Worm (Caenorhabditis elegans) whole organism, L1 larva: Measurements from ENCODE around the gene fmo-3.

Source experiments
- C04F5.9 ChIP-seq: sonication (generic microtip); optimal IDR thresholded peaks from 2 replicates; lab custom pipeline; 2016; ENCODE audit warnings: missing genetic modification characterization, missing compliant biosample characterization
- C34B4.2 ChIP-seq: sonication (generic microtip); optimal IDR thresholded peaks from 2 replicates; lab custom pipeline; 2017; ENCODE audit warnings: mild to moderate bottlenecking, missing genetic modification characterization, missing compliant biosample characterization
- F16B12.6 ChIP-seq: fragments of 150-350 bp; optimal IDR thresholded peaks from 2 replicates; lab custom pipeline; 2014; ENCODE audit warnings: missing biosample characterization, missing genetic modification characterization
- aha-1 ChIP-seq: fragments of 150-350 bp; optimal IDR thresholded peaks from 2 replicates; lab custom pipeline; 2014; ENCODE audit warnings: missing biosample characterization, missing genetic modification characterization
- ceh-63 ChIP-seq: fragments of 200-800 bp; sonication (Bioruptor generic); optimal IDR thresholded peaks from 2 replicates; lab custom pipeline; 2018; ENCODE audit warnings: mild to moderate bottlenecking, missing genetic modification characterization, missing compliant biosample characterization
- ceh-8 ChIP-seq: fragments of 200-800 bp; sonication (Bioruptor generic); optimal IDR thresholded peaks from 2 replicates; lab custom pipeline; 2018; ENCODE audit warnings: mild to moderate bottlenecking, missing genetic modification characterization, moderate library complexity, missing compliant biosample characterization
- ceh-88 ChIP-seq: fragments of 200-800 bp; sonication (Bioruptor generic); IDR thresholded peaks from 2 replicates; pipeline ENCODE4 v1.3.6; 2022; ENCODE audit warnings: missing genetic modification characterization, missing compliant biosample characterization
- ceh-90 ChIP-seq: sonication (generic microtip); optimal IDR thresholded peaks from 2 replicates; lab custom pipeline; 2016; ENCODE audit warnings: missing genetic modification characterization, missing compliant biosample characterization
- dpl-1 ChIP-seq, 3 experiments: fragments of 150-350 bp in 2 of 3; sonication (generic microtip) in 1 of 3; optimal IDR thresholded peaks; 2 replicates each; lab custom pipeline; 2014 to 2017; ENCODE audit warnings: missing biosample characterization in 3 of 3, missing genetic modification characterization in 3 of 3, missing genetic modification reagents in 3 of 3
- efl-1 ChIP-seq, 4 experiments: fragments of 150-350 bp; optimal IDR thresholded peaks in 3 of 4; peaks in 1 of 4; 1 replicate in 1 of 4; 2 replicates in 3 of 4; lab custom pipeline; 2014; ENCODE audit warnings: missing biosample characterization in 2 of 4, missing genetic modification characterization in 2 of 4, missing genetic modification reagents in 2 of 4
- efl-3 ChIP-seq: fragments of 200-800 bp; sonication (Bioruptor generic); optimal IDR thresholded peaks from 2 replicates; lab custom pipeline; 2018; ENCODE audit warnings: mild to moderate bottlenecking, missing genetic modification characterization, missing compliant biosample characterization
- egl-13 ChIP-seq: sonication (generic microtip); optimal IDR thresholded peaks from 2 replicates; lab custom pipeline; 2016; ENCODE audit warnings: missing genotype, missing genetic modification reagents, missing genetic modification characterization, missing compliant biosample characterization
- egl-27 ChIP-seq, 2 experiments: fragments of 150-350 bp in 1 of 2; sonication (generic microtip); optimal IDR thresholded peaks; 3 replicates each; lab custom pipeline; 2017 to 2018; ENCODE audit warnings: missing biosample characterization in 2 of 2, missing genetic modification characterization in 2 of 2, missing genetic modification reagents in 2 of 2
- elt-2 ChIP-seq: sonication (generic microtip); optimal IDR thresholded peaks from 2 replicates; lab custom pipeline; 2016; ENCODE audit warnings: missing genetic modification characterization, mild to moderate bottlenecking, inconsistent platforms, missing compliant biosample characterization, missing genetic modification reagents
- ets-5 ChIP-seq: fragments of 200-800 bp; sonication (Bioruptor generic); IDR thresholded peaks from 2 replicates; pipeline ENCODE4 v1.3.6; 2022; ENCODE audit warnings: missing genetic modification characterization, missing compliant biosample characterization
- fkh-10 ChIP-seq: sonication (generic microtip); optimal IDR thresholded peaks from 2 replicates; lab custom pipeline; 2017; ENCODE audit warnings: missing biosample characterization, missing genetic modification reagents, missing genetic modification characterization
- fkh-8 ChIP-seq: sonication (generic microtip); optimal IDR thresholded peaks from 2 replicates; lab custom pipeline; 2016; ENCODE audit warnings: mild to moderate bottlenecking, missing genetic modification characterization, missing compliant biosample characterization
- fos-1 ChIP-seq: fragments of 150-350 bp; optimal IDR thresholded peaks from 2 replicates; lab custom pipeline; 2014; ENCODE audit warnings: missing biosample characterization, missing genetic modification characterization
- grh-1 ChIP-seq: fragments of 200-800 bp; sonication (Bioruptor generic); IDR thresholded peaks from 2 replicates; pipeline ENCODE4 v1.3.6; 2022; ENCODE audit warnings: missing genetic modification reagents, missing genetic modification characterization, missing compliant biosample characterization
- hlh-17 ChIP-seq: fragments of 200-800 bp; sonication (Bioruptor generic); optimal IDR thresholded peaks from 2 replicates; lab custom pipeline; 2018; ENCODE audit warnings: missing genetic modification characterization, mild to moderate bottlenecking, missing compliant biosample characterization, moderate library complexity, borderline replicate concordance
- isw-1 ChIP-seq: fragments of 200-800 bp; sonication (Bioruptor generic); IDR thresholded peaks from 2 replicates; pipeline ENCODE4 v1.3.6; 2022; ENCODE audit warnings: missing genetic modification characterization, missing compliant biosample characterization
- lin-15B ChIP-seq: fragments of 150-350 bp; sonication (generic microtip); optimal IDR thresholded peaks from 3 replicates; lab custom pipeline; 2014; ENCODE audit warnings: missing biosample characterization, missing genetic modification characterization
- lin-39 ChIP-seq: fragments of 150-350 bp; optimal IDR thresholded peaks from 2 replicates; lab custom pipeline; 2014; ENCODE audit warnings: missing biosample characterization, missing genetic modification reagents, missing genetic modification characterization
- lir-3 ChIP-seq: sonication (generic microtip); optimal IDR thresholded peaks from 2 replicates; lab custom pipeline; 2016; ENCODE audit warnings: mild to moderate bottlenecking, missing genetic modification characterization, moderate library complexity, missing compliant biosample characterization; ENCODE audit not compliant: poor library complexity
- lsy-2 ChIP-seq, 2 experiments: fragments of 150-350 bp; optimal IDR thresholded peaks; 2 replicates each; lab custom pipeline; 2014; ENCODE audit warnings: missing biosample characterization in 2 of 2, missing genetic modification characterization in 2 of 2
- mab-9 ChIP-seq: fragments of 200-800 bp; sonication (Bioruptor generic); IDR thresholded peaks from 2 replicates; pipeline ENCODE4 v1.3.6; 2022; ENCODE audit warnings: missing genetic modification reagents, missing genetic modification characterization, missing compliant biosample characterization
- mdl-1 ChIP-seq, 2 experiments: fragments of 150-350 bp; optimal IDR thresholded peaks; 2 replicates each; lab custom pipeline; 2014 to 2017; ENCODE audit warnings: missing biosample characterization in 2 of 2, missing genetic modification characterization in 2 of 2, inconsistent platforms in 1 of 2
- mef-2 ChIP-seq: fragments of 150-350 bp; optimal IDR thresholded peaks from 2 replicates; lab custom pipeline; 2014; ENCODE audit warnings: missing biosample characterization, missing genetic modification characterization
- nhr-11 ChIP-seq: fragments of 150-350 bp; optimal IDR thresholded peaks from 2 replicates; lab custom pipeline; 2014; ENCODE audit warnings: missing biosample characterization, missing genetic modification characterization
- nhr-12 ChIP-seq: sonication (generic microtip); optimal IDR thresholded peaks from 2 replicates; lab custom pipeline; 2017; ENCODE audit warnings: missing biosample characterization, missing genetic modification characterization
- nhr-19 ChIP-seq: fragments of 200-800 bp; sonication (Bioruptor generic); conservative IDR thresholded peaks from 2 replicates; pipeline ENCODE4 v1.3.6; 2022; ENCODE audit warnings: missing genetic modification characterization, missing compliant biosample characterization
- nhr-237 ChIP-seq: fragments of 150-350 bp; optimal IDR thresholded peaks from 2 replicates; lab custom pipeline; 2014; ENCODE audit warnings: missing biosample characterization, missing genetic modification characterization
- nhr-77 ChIP-seq: fragments of 150-350 bp; optimal IDR thresholded peaks from 2 replicates; lab custom pipeline; 2014; ENCODE audit warnings: missing biosample characterization, missing genetic modification characterization
- nhr-90 ChIP-seq: sonication (generic microtip); optimal IDR thresholded peaks from 2 replicates; lab custom pipeline; 2016; ENCODE audit warnings: mild to moderate bottlenecking, missing genetic modification characterization, missing compliant biosample characterization; ENCODE audit not compliant: poor library complexity
- pag-3 ChIP-seq: sonication (generic microtip); optimal IDR thresholded peaks from 2 replicates; lab custom pipeline; 2017; ENCODE audit warnings: missing genetic modification characterization, mild to moderate bottlenecking, missing compliant biosample characterization, antibody characterized with exemption, borderline replicate concordance; ENCODE audit not compliant: insufficient read depth
- pax-3 ChIP-seq: fragments of 200-800 bp; sonication (Bioruptor generic); optimal IDR thresholded peaks from 2 replicates; lab custom pipeline; 2018; ENCODE audit warnings: mild to moderate bottlenecking, missing genetic modification characterization, moderate library complexity, missing compliant biosample characterization
- skn-1 ChIP-seq: fragments of 150-350 bp; optimal IDR thresholded peaks from 2 replicates; lab custom pipeline; 2014; ENCODE audit warnings: missing biosample characterization, missing genetic modification characterization
- snpc-4 ChIP-seq: fragments of 150-350 bp; optimal IDR thresholded peaks from 2 replicates; lab custom pipeline; 2014; ENCODE audit warnings: missing biosample characterization, missing genetic modification characterization
- sox-4 ChIP-seq: sonication (generic microtip); optimal IDR thresholded peaks from 2 replicates; lab custom pipeline; 2016; ENCODE audit warnings: missing genetic modification characterization, missing compliant biosample characterization
- sptf-1 ChIP-seq: fragments of 150-350 bp; optimal IDR thresholded peaks from 2 replicates; lab custom pipeline; 2014; ENCODE audit warnings: missing biosample characterization, missing genetic modification characterization
- sup-37 ChIP-seq: fragments of 200-800 bp; sonication (Bioruptor generic); optimal IDR thresholded peaks from 2 replicates; lab custom pipeline; 2018; ENCODE audit warnings: mild to moderate bottlenecking, missing genetic modification characterization, missing compliant biosample characterization
- swsn-7 ChIP-seq: sonication (generic microtip); optimal IDR thresholded peaks from 2 replicates; lab custom pipeline; 2016; ENCODE audit warnings: missing genetic modification characterization, missing compliant biosample characterization
- tbx-2 ChIP-seq: sonication (generic microtip); optimal IDR thresholded peaks from 2 replicates; lab custom pipeline; 2016; ENCODE audit warnings: missing genetic modification characterization, missing compliant biosample characterization
- tlp-1 ChIP-seq: fragments of 150-350 bp; optimal IDR thresholded peaks from 2 replicates; lab custom pipeline; 2014; ENCODE audit warnings: missing biosample characterization, missing genetic modification characterization
- unc-130 ChIP-seq: fragments of 150-350 bp; optimal IDR thresholded peaks from 2 replicates; lab custom pipeline; 2017; ENCODE audit warnings: missing biosample characterization, missing genetic modification characterization, inconsistent platforms
- unc-30 ChIP-seq: sonication (generic microtip); optimal IDR thresholded peaks from 2 replicates; lab custom pipeline; 2017; ENCODE audit warnings: missing biosample characterization, missing genetic modification characterization
- unc-62 ChIP-seq: fragments of 150-350 bp; optimal IDR thresholded peaks from 2 replicates; lab custom pipeline; 2014; ENCODE audit warnings: missing biosample characterization, missing genetic modification reagents, missing genetic modification characterization
- vab-15 ChIP-seq: sonication (generic microtip); optimal IDR thresholded peaks from 2 replicates; lab custom pipeline; 2017; ENCODE audit warnings: missing genotype, mild to moderate bottlenecking, missing genetic modification characterization, missing compliant biosample characterization
- xbp-1 ChIP-seq: sonication (generic microtip); optimal IDR thresholded peaks from 2 replicates; lab custom pipeline; 2016; ENCODE audit warnings: missing genetic modification characterization, missing compliant biosample characterization
- zag-1 ChIP-seq: fragments of 150-350 bp; optimal IDR thresholded peaks from 2 replicates; lab custom pipeline; 2014; ENCODE audit warnings: missing biosample characterization, missing genetic modification characterization
- ztf-11 ChIP-seq, 2 experiments: sonication (generic microtip); optimal IDR thresholded peaks; 2 replicates each; lab custom pipeline; 2016 to 2017; ENCODE audit warnings: missing genetic modification characterization in 2 of 2, missing biosample characterization in 1 of 2, missing compliant biosample characterization in 1 of 2
- ztf-4 ChIP-seq: fragments of 150-350 bp; optimal IDR thresholded peaks from 2 replicates; lab custom pipeline; 2014; ENCODE audit warnings: missing biosample characterization, missing genetic modification characterization

Gene fmo-3

DNA sequence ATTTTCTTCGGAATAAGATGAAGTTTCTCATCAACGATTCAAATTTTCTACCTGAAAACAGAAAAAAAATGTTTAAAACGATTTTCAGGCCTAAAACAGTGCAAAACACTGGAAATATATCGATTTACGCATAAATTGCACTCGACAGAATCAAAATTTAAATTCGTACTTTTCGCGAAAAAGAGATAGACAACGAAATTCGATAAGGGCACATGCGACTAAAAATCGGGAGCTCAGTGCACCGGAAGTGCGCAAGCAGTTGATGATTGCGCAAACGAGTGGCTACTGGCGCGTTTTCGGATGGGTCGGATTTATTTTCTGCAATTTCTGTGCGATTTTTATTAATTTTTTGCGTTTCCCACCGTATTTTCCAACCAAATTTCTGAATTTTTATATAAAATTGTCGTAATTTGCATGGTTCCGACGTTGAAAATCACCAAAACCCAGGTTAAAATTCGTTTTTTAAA, 12.5 kb downstream of the fmo-3 start, which contains the start of the genes Y39A1A.21 and Y39A1A.22 (continued):
- TF ChIP-seq nhr-237 (tag; lab: Kevin White, UChicago), result no peak
- TF ChIP-seq lir-3 (tag; lab: Kevin White, UChicago), result no peak
- no peak for TF ChIP-seq pag-3
- peak; percentile 86 for TF ChIP-seq nhr-19 (GFP tag; lab: Robert Waterston, UW)
- TF ChIP-seq aha-1 (tag; lab: Kevin White, UChicago), result peak; percentile 43
- no peak for TF ChIP-seq hlh-17 (GFP tag; lab: Kevin White, UChicago)
- TF ChIP-seq vab-15 (tag; lab: Kevin White, UChicago), result no peak
- peak; percentile 79 to 85 (median 82) for TF ChIP-seq dpl-1 (GFP tag; optimal IDR thresholded peaks at IDR 0.05; lab: Kevin White, UChicago)
- TF ChIP-seq fkh-8 (tag; lab: Kevin White, UChicago), result peak; percentile 80
- TF ChIP-seq ztf-11 (tag; optimal IDR thresholded peaks at IDR 0.05; lab: Kevin White, UChicago), result peak in 1 of 2 experiments; percentile 75
- TF ChIP-seq lsy-2 (tag; optimal IDR thresholded peaks at IDR 0.05; lab: Kevin White, UChicago), result peak; percentile 86 to 88
- peak; percentile 78 for TF ChIP-seq isw-1 (GFP tag; lab: Robert Waterston, UW)
- peak; percentile 84 to 86 for TF ChIP-seq efl-1 (optimal IDR thresholded peaks at IDR 0.05; lab: Kevin White, UChicago)
- TF ChIP-seq efl-1 (GFP tag; optimal IDR thresholded peaks at IDR 0.05 in 1 of 2; lab: Kevin White, UChicago), result peak; percentile 80 to 98
- peak; percentile 87 for TF ChIP-seq tbx-2 (tag; lab: Kevin White, UChicago)
- TF ChIP-seq efl-3, result peak; percentile 46
- TF ChIP-seq ceh-90 (tag; lab: Kevin White, UChicago), result no peak
- no peak for TF ChIP-seq egl-27 (tag; optimal IDR thresholded peaks at IDR 0.05; lab: Kevin White, UChicago)
- TF ChIP-seq mab-9 (GFP tag; lab: Robert Waterston, UW), result peak; percentile 80
- peak; percentile 33 for TF ChIP-seq mef-2 (tag; lab: Kevin White, UChicago)
- TF ChIP-seq ceh-63 (GFP tag; lab: Kevin White, UChicago), result no peak
- TF ChIP-seq lin-15B (tag; lab: Kevin White, UChicago), result peak; percentile 69
- peak; percentile 87 for TF ChIP-seq fkh-10 (GFP tag; lab: Kevin White, UChicago)
- peak; percentile 76 for TF ChIP-seq sox-4 (tag; lab: Kevin White, UChicago)
- peak; percentile 28 for TF ChIP-seq C04F5.9 (tag; lab: Kevin White, UChicago)
- no peak for TF ChIP-seq zag-1 (tag; lab: Kevin White, UChicago)
- TF ChIP-seq fos-1 (tag; lab: Kevin White, UChicago), result peak; percentile 32
- TF ChIP-seq nhr-12 (tag; lab: Kevin White, UChicago), result no peak
- TF ChIP-seq sup-37, result peak; percentile 70
- peak; percentile 20 for TF ChIP-seq C34B4.2
- TF ChIP-seq ets-5 (GFP tag; lab: Robert Waterston, UW), result no peak
- TF ChIP-seq lin-39, result peak; percentile 85
- TF ChIP-seq nhr-11, result peak; percentile 35
- TF ChIP-seq tlp-1 (tag; lab: Kevin White, UChicago), result no peak
- peak; percentile 75 for TF ChIP-seq grh-1 (GFP tag; lab: Robert Waterston, UW)
- peak; percentile 86 for TF ChIP-seq nhr-90 (tag; lab: Kevin White, UChicago)
- peak; percentile 49 for TF ChIP-seq pax-3 (tag; lab: Kevin White, UChicago)
- peak; percentile 53 for TF ChIP-seq skn-1 (tag; lab: Kevin White, UChicago)
- TF ChIP-seq sptf-1 (tag; lab: Kevin White, UChicago), result no peak
- TF ChIP-seq nhr-77 (tag; lab: Kevin White, UChicago), result peak; percentile 84
- peak; percentile 66 for TF ChIP-seq ztf-4 (tag; lab: Kevin White, UChicago)
- TF ChIP-seq ceh-8 (GFP tag; lab: Kevin White, UChicago), result peak; percentile 60
- peak; percentile 64 for TF ChIP-seq egl-13 (tag; lab: Kevin White, UChicago)
- TF ChIP-seq mdl-1 (tag; optimal IDR thresholded peaks at IDR 0.05; lab: Kevin White, UChicago), result peak in 1 of 2 experiments; percentile 66
- TF ChIP-seq unc-30 (tag; lab: Kevin White, UChicago), result no peak
- TF ChIP-seq F16B12.6 (tag; lab: Kevin White, UChicago), result peak; percentile 73
- TF ChIP-seq ceh-88 (GFP tag; lab: Robert Waterston, UW), result peak; percentile 45; the same call in 1 of the 2 replicates
- TF ChIP-seq snpc-4 (tag; lab: Kevin White, UChicago), result peak; percentile 79
- peak; percentile 73 for TF ChIP-seq unc-130 (tag; lab: Kevin White, UChicago)
- no peak for TF ChIP-seq unc-62 (GFP tag; lab: Kevin White, UChicago)
- peak; percentile 49 for TF ChIP-seq elt-2 (tag; lab: Kevin White, UChicago)
- peak; percentile 83 for TF ChIP-seq xbp-1 (tag; lab: Kevin White, UChicago)
- TF ChIP-seq swsn-7 (tag; lab: Kevin White, UChicago), result peak; percentile 86
